Fruit fly (Drosophila melanogaster) whole organism, adult: Measurements from ENCODE around the gene Arp8.

Experiments
- CG12768 ChIP-seq: fragments of 200-800 bp; sonication (Bioruptor generic); optimal IDR thresholded peaks from 2 replicates; lab custom pipeline; 2017; ENCODE audit warnings: missing biosample characterization, missing genetic modification characterization, mild to moderate bottlenecking, moderate library complexity, missing genetic modification reagents
- CG14711 ChIP-seq: fragments of 200-800 bp; sonication (Bioruptor generic); optimal IDR thresholded peaks from 2 replicates; lab custom pipeline; 2018; ENCODE audit warnings: missing biosample characterization, mild to moderate bottlenecking, missing genetic modification characterization, moderate library complexity
- CG1620 ChIP-seq: fragments of 200-800 bp; sonication (Bioruptor generic); optimal IDR thresholded peaks from 2 replicates; lab custom pipeline; 2016; ENCODE audit warnings: missing biosample characterization, missing genetic modification characterization
- CG7101 ChIP-seq: fragments of 200-800 bp; sonication (Bioruptor generic); optimal IDR thresholded peaks from 2 replicates; lab custom pipeline; 2018; ENCODE audit warnings: missing biosample characterization, mild to moderate bottlenecking, missing genetic modification characterization, moderate library complexity
- bab1 ChIP-seq: fragments of 200-800 bp; sonication (Bioruptor generic); optimal IDR thresholded peaks from 3 replicates; lab custom pipeline; 2019; ENCODE audit warnings: missing biosample characterization, mild to moderate bottlenecking, missing genetic modification characterization, moderate library complexity
- kay ChIP-seq: fragments of 200-800 bp; sonication (Bioruptor generic); peaks from one replicate; lab custom pipeline; 2016; ENCODE audit warnings: missing biosample characterization, missing genetic modification characterization, borderline replicate concordance
- toe ChIP-seq: fragments of 200-800 bp; sonication (Bioruptor generic); optimal IDR thresholded peaks from 2 replicates; lab custom pipeline; 2016; ENCODE audit warnings: missing biosample characterization, missing genetic modification characterization

- no peak for TF ChIP-seq CG7101 (tag; lab: Kevin White, UChicago)
- TF ChIP-seq kay (GFP tag; lab: Kevin White, UChicago) = no peak
- no peak for TF ChIP-seq CG12768
- TF ChIP-seq toe = no peak
- TF ChIP-seq CG1620 (GFP tag; lab: Kevin White, UChicago) = no peak
- TF ChIP-seq CG14711 (tag; lab: Kevin White, UChicago) = no peak
- no peak for TF ChIP-seq bab1 (GFP tag; lab: Kevin White, UChicago)
Measured at dm6 chrX:17816437-17816836, 44.2 kb downstream of the Arp8 start.
